Worm (Caenorhabditis elegans) whole organism, L1 larva: ENCODE data around the gene C07B5.2.

ENCODE experiments used
- efl-1 ChIP-seq, 4 experiments: fragments of 150-350 bp; optimal IDR thresholded peaks in 3 of 4; peaks in 1 of 4; 1 replicate in 1 of 4; 2 replicates in 3 of 4; lab custom pipeline; 2014; ENCODE audit warnings: missing biosample characterization in 2 of 4, missing genetic modification characterization in 2 of 4, missing genetic modification reagents in 2 of 4
- elt-2 ChIP-seq: sonication (generic microtip); optimal IDR thresholded peaks from 2 replicates; lab custom pipeline; 2016; ENCODE audit warnings: missing genetic modification characterization, mild to moderate bottlenecking, inconsistent platforms, missing compliant biosample characterization, missing genetic modification reagents
- hlh-17 ChIP-seq: fragments of 200-800 bp; sonication (Bioruptor generic); optimal IDR thresholded peaks from 2 replicates; lab custom pipeline; 2018; ENCODE audit warnings: missing genetic modification characterization, mild to moderate bottlenecking, missing compliant biosample characterization, moderate library complexity, borderline replicate concordance
- mdl-1 ChIP-seq, 2 experiments: fragments of 150-350 bp; optimal IDR thresholded peaks; 2 replicates each; lab custom pipeline; 2014 to 2017; ENCODE audit warnings: missing biosample characterization in 2 of 2, missing genetic modification characterization in 2 of 2, inconsistent platforms in 1 of 2
- mep-1 ChIP-seq: fragments of 150-350 bp; optimal IDR thresholded peaks from 2 replicates; lab custom pipeline; 2014; ENCODE audit warnings: missing biosample characterization, missing genetic modification characterization
- nhr-11 ChIP-seq: fragments of 150-350 bp; optimal IDR thresholded peaks from 2 replicates; lab custom pipeline; 2014; ENCODE audit warnings: missing biosample characterization, missing genetic modification characterization
- nhr-19 ChIP-seq: fragments of 200-800 bp; sonication (Bioruptor generic); conservative IDR thresholded peaks from 2 replicates; pipeline ENCODE4 v1.3.6; 2022; ENCODE audit warnings: missing genetic modification characterization, missing compliant biosample characterization
- nhr-77 ChIP-seq: fragments of 150-350 bp; optimal IDR thresholded peaks from 2 replicates; lab custom pipeline; 2014; ENCODE audit warnings: missing biosample characterization, missing genetic modification characterization
- pqm-1 ChIP-seq: sonication (generic microtip); optimal IDR thresholded peaks from 3 replicates; lab custom pipeline; 2017; ENCODE audit warnings: missing biosample characterization, missing genetic modification characterization
- skn-1 ChIP-seq: fragments of 150-350 bp; optimal IDR thresholded peaks from 2 replicates; lab custom pipeline; 2014; ENCODE audit warnings: missing biosample characterization, missing genetic modification characterization
- snpc-4 ChIP-seq: fragments of 150-350 bp; optimal IDR thresholded peaks from 2 replicates; lab custom pipeline; 2014; ENCODE audit warnings: missing biosample characterization, missing genetic modification characterization
- swsn-7 ChIP-seq: sonication (generic microtip); optimal IDR thresholded peaks from 2 replicates; lab custom pipeline; 2016; ENCODE audit warnings: missing genetic modification characterization, missing compliant biosample characterization
- unc-130 ChIP-seq: fragments of 150-350 bp; optimal IDR thresholded peaks from 2 replicates; lab custom pipeline; 2017; ENCODE audit warnings: missing biosample characterization, missing genetic modification characterization, inconsistent platforms
- unc-62 ChIP-seq: fragments of 150-350 bp; optimal IDR thresholded peaks from 2 replicates; lab custom pipeline; 2014; ENCODE audit warnings: missing biosample characterization, missing genetic modification reagents, missing genetic modification characterization

ce11 chrX:9512457-9512856, 4.5 kb downstream of the C07B5.2 start:
- no peak for TF ChIP-seq efl-1 (optimal IDR thresholded peaks at IDR 0.05; lab: Kevin White, UChicago)
- no peak for TF ChIP-seq efl-1 (GFP tag; optimal IDR thresholded peaks at IDR 0.05 in 1 of 2; lab: Kevin White, UChicago)
- no peak for TF ChIP-seq mep-1 (tag; lab: Kevin White, UChicago)
- TF ChIP-seq nhr-77, result no peak
- TF ChIP-seq hlh-17, result no peak
- TF ChIP-seq mdl-1 (tag; optimal IDR thresholded peaks at IDR 0.05; lab: Kevin White, UChicago), result no peak
- TF ChIP-seq skn-1 (tag; lab: Kevin White, UChicago), result no peak
- TF ChIP-seq unc-130, result no peak
- TF ChIP-seq nhr-11 (tag; lab: Kevin White, UChicago), result no peak
- no peak for TF ChIP-seq nhr-19 (GFP tag; lab: Robert Waterston, UW)
- no peak for TF ChIP-seq unc-62 (GFP tag; lab: Kevin White, UChicago)
- TF ChIP-seq snpc-4 (tag; lab: Kevin White, UChicago), result no peak
- TF ChIP-seq elt-2, result no peak
- TF ChIP-seq swsn-7 (tag; lab: Kevin White, UChicago), result no peak
- no peak for TF ChIP-seq pqm-1
